Fruit fly (Drosophila melanogaster) S2 (cell line): ENCODE measurements around the gene CG11815.

ENCODE experiments used
- CG8478 ChIP-seq: fragments of >200 bp; optimal IDR thresholded peaks from 2 replicates; lab custom pipeline; 2018
- CTCF ChIP-seq, 2 experiments: fragments of >200 bp; optimal IDR thresholded peaks; 2 replicates each; lab custom pipeline; 2018

DNA sequence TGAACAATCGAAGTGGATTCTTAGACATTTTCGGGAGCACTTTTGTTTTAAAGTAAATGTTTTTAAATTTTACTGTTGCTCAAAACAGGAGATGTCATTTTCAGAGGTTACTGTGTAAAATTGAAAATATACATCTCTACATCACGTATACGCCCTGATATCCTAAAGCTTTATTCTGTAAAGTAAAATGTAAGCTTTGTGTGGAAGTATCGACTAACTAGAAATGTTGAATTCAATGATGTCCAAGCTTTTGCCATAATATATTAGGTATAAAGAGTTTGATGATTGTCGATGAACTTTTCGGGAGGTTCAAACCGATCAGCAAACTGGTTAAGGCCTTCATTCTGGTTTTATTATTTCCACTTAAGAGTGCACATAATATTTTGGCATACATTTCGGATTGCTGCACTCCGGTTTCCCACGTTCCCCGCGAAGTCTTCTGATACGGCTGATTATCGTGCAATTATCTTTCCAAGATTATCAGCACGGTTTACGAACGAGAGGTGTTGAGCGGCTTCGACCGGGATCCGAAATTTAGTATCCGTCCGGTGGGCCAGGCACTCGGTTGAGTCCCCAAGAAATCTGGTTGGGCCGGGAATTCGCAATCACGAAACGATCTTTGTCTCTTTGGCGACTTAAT lies at the start of gene CG11815, which contains the start of gene acs:
- TF ChIP-seq CTCF (optimal IDR thresholded peaks at IDR 0.05; lab: Kevin White, UChicago): no peak
- TF ChIP-seq CG8478 (lab: Kevin White, UChicago): no peak
